Worm (Caenorhabditis elegans) whole organism, L1 larva: ENCODE results near the gene C27F2.4.

Source experiments
- F16B12.6 ChIP-seq: fragments of 150-350 bp; optimal IDR thresholded peaks from 2 replicates; lab custom pipeline; 2014; ENCODE audit warnings: missing biosample characterization, missing genetic modification characterization
- ama-1 ChIP-seq: fragments of 150-350 bp; optimal IDR thresholded peaks from 2 replicates; lab custom pipeline; 2014
- ceh-82 ChIP-seq, 3 experiments: fragments of 150-350 bp in 1 of 3; sonication (generic microtip) in 2 of 3; optimal IDR thresholded peaks; 2 replicates each; lab custom pipeline; 2014 to 2017; ENCODE audit warnings: missing biosample characterization in 3 of 3, missing genetic modification characterization in 3 of 3
- dpl-1 ChIP-seq, 3 experiments: fragments of 150-350 bp in 2 of 3; sonication (generic microtip) in 1 of 3; optimal IDR thresholded peaks; 2 replicates each; lab custom pipeline; 2014 to 2017; ENCODE audit warnings: missing biosample characterization in 3 of 3, missing genetic modification characterization in 3 of 3, missing genetic modification reagents in 3 of 3
- efl-3 ChIP-seq: fragments of 200-800 bp; sonication (Bioruptor generic); optimal IDR thresholded peaks from 2 replicates; lab custom pipeline; 2018; ENCODE audit warnings: mild to moderate bottlenecking, missing genetic modification characterization, missing compliant biosample characterization
- elt-3 ChIP-seq, 6 experiments: fragments of 150-350 bp in 1 of 6; sonication (generic microtip); optimal IDR thresholded peaks; 2 replicates each; lab custom pipeline; 2017 to 2018; ENCODE audit warnings: missing biosample characterization in 6 of 6, missing genetic modification characterization in 6 of 6, inconsistent platforms in 1 of 6
- lir-3 ChIP-seq: sonication (generic microtip); optimal IDR thresholded peaks from 2 replicates; lab custom pipeline; 2016; ENCODE audit warnings: mild to moderate bottlenecking, missing genetic modification characterization, moderate library complexity, missing compliant biosample characterization; ENCODE audit not compliant: poor library complexity
- nhr-19 ChIP-seq: fragments of 200-800 bp; sonication (Bioruptor generic); conservative IDR thresholded peaks from 2 replicates; pipeline ENCODE4 v1.3.6; 2022; ENCODE audit warnings: missing genetic modification characterization, missing compliant biosample characterization
- skn-1 ChIP-seq: fragments of 150-350 bp; optimal IDR thresholded peaks from 2 replicates; lab custom pipeline; 2014; ENCODE audit warnings: missing biosample characterization, missing genetic modification characterization
- snpc-4 ChIP-seq: fragments of 150-350 bp; optimal IDR thresholded peaks from 2 replicates; lab custom pipeline; 2014; ENCODE audit warnings: missing biosample characterization, missing genetic modification characterization
- unc-62 ChIP-seq: fragments of 150-350 bp; optimal IDR thresholded peaks from 2 replicates; lab custom pipeline; 2014; ENCODE audit warnings: missing biosample characterization, missing genetic modification reagents, missing genetic modification characterization
- ztf-11 ChIP-seq, 2 experiments: sonication (generic microtip); optimal IDR thresholded peaks; 2 replicates each; lab custom pipeline; 2016 to 2017; ENCODE audit warnings: missing genetic modification characterization in 2 of 2, missing biosample characterization in 1 of 2, missing compliant biosample characterization in 1 of 2

DNA sequence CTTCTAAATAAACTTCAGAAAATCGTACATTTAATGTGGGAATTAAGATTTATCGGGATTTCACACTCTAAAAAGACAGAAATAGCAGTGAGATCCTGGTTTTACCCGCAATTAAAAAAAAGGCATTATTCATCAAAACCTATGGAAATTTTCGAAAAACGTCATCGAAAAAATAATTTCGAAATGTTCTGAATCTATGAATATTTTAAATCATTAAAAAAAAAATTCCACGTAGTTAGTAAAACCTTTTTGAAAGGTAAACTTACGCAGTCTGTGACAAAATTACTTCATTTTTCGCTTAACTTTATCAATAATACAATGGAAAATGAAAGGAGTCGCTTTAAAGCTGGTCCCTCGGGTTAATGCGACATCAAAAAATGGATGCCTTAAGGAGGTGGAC lies 3.5 kb downstream of the C27F2.4 start, which contains the start of gene C26E6.1:
- TF ChIP-seq dpl-1 (GFP tag; optimal IDR thresholded peaks at IDR 0.05; lab: Kevin White, UChicago) (no peak), snpc-4 (tag; lab: Kevin White, UChicago) (no peak), nhr-19 (GFP tag; lab: Robert Waterston, UW) (no peak), lir-3 (tag; lab: Kevin White, UChicago) (no peak), ama-1 (no peak), ceh-82 (tag; optimal IDR thresholded peaks at IDR 0.05; lab: Kevin White, UChicago) (no peak), unc-62 (no peak), F16B12.6 (tag; lab: Kevin White, UChicago) (no peak), ztf-11 (tag; optimal IDR thresholded peaks at IDR 0.05; lab: Kevin White, UChicago) (no peak), skn-1 (tag; lab: Kevin White, UChicago) (no peak), elt-3 (tag; optimal IDR thresholded peaks at IDR 0.05; lab: Kevin White, UChicago) (no peak), efl-3 (no peak)
